Worm (Caenorhabditis elegans): ENCODE results near the gene F31F6.1.

DNA sequence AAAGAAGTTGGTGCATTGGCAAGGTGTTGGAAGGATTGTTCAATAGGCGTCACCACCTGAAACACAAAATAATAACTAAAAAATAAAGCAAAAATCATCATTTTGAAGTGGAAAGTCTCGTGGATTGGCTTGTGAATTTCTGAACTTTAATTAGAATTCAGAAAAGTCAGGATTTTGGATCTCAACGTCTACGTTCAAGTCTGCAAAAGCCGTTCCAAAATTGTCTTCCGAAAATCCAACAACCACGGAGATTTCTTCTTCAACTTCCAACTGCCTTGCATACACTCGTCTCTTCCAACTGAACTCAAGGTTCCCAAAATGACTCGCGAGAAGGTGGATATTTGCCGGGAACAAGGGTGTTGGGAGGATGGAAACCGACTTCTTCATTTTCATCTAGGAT is 2.4 kb downstream of the F31F6.1 start, which contains the start of gene C27C12.3:
- no peak for TF ChIP-seq hmg-4 (GFP tag; optimal IDR thresholded peaks at IDR 0.05)
- TF ChIP-seq ama-1 (optimal IDR thresholded peaks at IDR 0.05) = no peak
- no peak for TF ChIP-seq flt-1 (GFP tag; IDR thresholded peaks at IDR 0.05)
- TF ChIP-seq ets-7 (tag; optimal IDR thresholded peaks at IDR 0.05) = no peak
- no peak for TF ChIP-seq tbx-37 (GFP tag; conservative IDR thresholded peaks at IDR 0.05)
- no peak for TF ChIP-seq ceh-36 (tag; optimal IDR thresholded peaks at IDR 0.05)
- TF ChIP-seq aly-1 (tag; optimal IDR thresholded peaks at IDR 0.05) = no peak
- TF ChIP-seq F13C5.2 (tag; optimal IDR thresholded peaks at IDR 0.05) = no peak
- TF ChIP-seq B0310.2 (tag; optimal IDR thresholded peaks at IDR 0.05) = no peak
- TF ChIP-seq tra-4 (tag; optimal IDR thresholded peaks at IDR 0.05) = no peak
- no peak for TF ChIP-seq ceh-13 (GFP tag; optimal IDR thresholded peaks at IDR 0.05)
